Worm (Caenorhabditis elegans): ENCODE data around the gene F53E10.6.

- TF ChIP-seq ama-1 (optimal IDR thresholded peaks at IDR 0.05): no peak
- no peak for TF ChIP-seq ama-1 (GFP tag; optimal IDR thresholded peaks at IDR 0.05)
- no peak for TF ChIP-seq aptf-3 (GFP tag; IDR thresholded peaks at IDR 0.05)
- TF ChIP-seq B0261.1 (tag; optimal IDR thresholded peaks at IDR 0.05): no peak
Measured at ce11 chrV:2575716-2576115, 27.1 kb downstream of the F53E10.6 start.

All from whole organism, young adult.